Worm (Caenorhabditis elegans): ENCODE measurements around the gene plx-2.

DNA sequence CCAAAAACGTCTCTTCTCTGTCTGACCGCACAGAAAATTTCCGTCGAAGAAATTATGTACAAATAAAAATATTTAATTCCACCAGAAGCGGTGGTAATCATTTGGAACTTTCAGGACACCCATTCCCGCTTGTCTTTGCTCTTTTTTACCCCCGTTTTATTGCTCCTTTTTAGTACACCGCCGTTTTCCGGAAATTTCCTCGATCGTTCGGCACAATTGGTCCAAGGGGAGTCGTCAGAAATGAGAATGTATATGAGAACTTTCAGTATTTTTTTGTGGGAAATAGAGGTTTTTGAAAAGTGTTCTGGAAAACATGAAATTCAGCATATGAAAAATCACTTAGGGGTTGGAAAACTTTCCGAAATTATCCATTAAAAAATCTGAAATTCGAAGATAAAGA lies 43.9 kb downstream of the plx-2 start:
- TF ChIP-seq F13C5.2 (tag; optimal IDR thresholded peaks at IDR 0.05) (no peak), hnd-1 (tag; optimal IDR thresholded peaks at IDR 0.05) (no peak), ama-1 (optimal IDR thresholded peaks at IDR 0.05) (no peak), ceh-36 (tag; optimal IDR thresholded peaks at IDR 0.05) (no peak), tbx-37 (GFP tag; conservative IDR thresholded peaks at IDR 0.05) (no peak), pes-1 (GFP tag; IDR thresholded peaks at IDR 0.05) (no peak), tra-4 (tag; optimal IDR thresholded peaks at IDR 0.05) (no peak), ets-7 (tag; optimal IDR thresholded peaks at IDR 0.05) (no peak), flt-1 (GFP tag; IDR thresholded peaks at IDR 0.05) (no peak), B0310.2 (tag; optimal IDR thresholded peaks at IDR 0.05) (no peak), tbx-11 (GFP tag; IDR thresholded peaks at IDR 0.05) (no peak), scrt-1 (GFP tag; IDR thresholded peaks at IDR 0.05) (no peak)
